Worm (Caenorhabditis elegans) whole organism, late embryonic: ENCODE results near the gene Y47D7A.12.

Experiments
- ceh-45 ChIP-seq: fragments of 200-800 bp; sonication (Bioruptor generic); IDR thresholded peaks from 2 replicates; pipeline ENCODE4 v1.3.6; 2022; ENCODE audit warnings: missing genetic modification reagents, missing genetic modification characterization, missing compliant biosample characterization
- dmd-4 ChIP-seq: sonication (generic microtip); optimal IDR thresholded peaks from 2 replicates; lab custom pipeline; 2016; ENCODE audit warnings: borderline replicate concordance, missing genetic modification characterization, missing compliant biosample characterization
- nfya-1 ChIP-seq: sonication (generic microtip); optimal IDR thresholded peaks from 2 replicates; lab custom pipeline; 2017; ENCODE audit warnings: missing genetic modification characterization, mild to moderate bottlenecking, missing compliant biosample characterization, antibody characterized with exemption, moderate library complexity
- unc-55 ChIP-seq: sonication (generic microtip); optimal IDR thresholded peaks from 2 replicates; lab custom pipeline; 2017; ENCODE audit warnings: missing biosample characterization, missing genetic modification reagents, missing genetic modification characterization

- TF ChIP-seq unc-55 (GFP tag; lab: Kevin White, UChicago) (no peak), dmd-4 (tag; lab: Kevin White, UChicago) (no peak), ceh-45 (no peak), nfya-1 (tag; lab: Kevin White, UChicago) (no peak)
Measured at ce11 chrV:4401865-4402264, 27.6 kb downstream of the Y47D7A.12 start, which contains the start of gene F13A2.5.
